Fruit fly (Drosophila melanogaster): ENCODE data around the gene Task7.
A peak's percentile ranks its signal among the peaks of the same experiment; 100 is the strongest.

Task7 gene

dm6 chr3R:9401127-9401603 lies 10.9 kb downstream of the Task7 start, which contains the start of the genes RpL34b and CG8132:
Gene RpL34b, minus strand, starts transcription at chr3R:9401226.
Gene CG8132, plus strand, starts transcription at chr3R:9401495.
- peak; percentile 86 for TF ChIP-seq rn (GFP tag; IDR thresholded peaks at IDR 0.05)
- peak; percentile 90 for TF ChIP-seq CG8159 (tag; optimal IDR thresholded peaks at IDR 0.05)
- TF ChIP-seq CG10348 (GFP tag; IDR thresholded peaks at IDR 0.05) = peak; percentile 41; the same call in 1 of the 2 replicates
- TF ChIP-seq CG14655 (GFP tag; optimal IDR thresholded peaks at IDR 0.05) = no peak
- TF ChIP-seq CG12605 (GFP tag; IDR thresholded peaks at IDR 0.05) = peak; percentile 89
- TF ChIP-seq CG9948 (tag; optimal IDR thresholded peaks at IDR 0.05) = peak; percentile 81
- peak; percentile 91 for TF ChIP-seq Snoo (tag; optimal IDR thresholded peaks at IDR 0.05)
- no peak for TF ChIP-seq D1 (tag; optimal IDR thresholded peaks at IDR 0.05)
- TF ChIP-seq CG15710 (tag; optimal IDR thresholded peaks at IDR 0.05) = peak; percentile 90
- peak; percentile 75 for TF ChIP-seq gl (tag; optimal IDR thresholded peaks at IDR 0.05)
- peak; percentile 32 for TF ChIP-seq EcR (GFP tag; optimal IDR thresholded peaks at IDR 0.05)
- TF ChIP-seq CG4496 (GFP tag; IDR thresholded peaks at IDR 0.05) = peak; percentile 95
- TF ChIP-seq Ets98B (GFP tag; IDR thresholded peaks at IDR 0.05) = peak; percentile 93
- TF ChIP-seq CG32121 (GFP tag; IDR thresholded peaks at IDR 0.05) = peak; percentile 95
- no peak for TF ChIP-seq Pif1A (GFP tag; optimal IDR thresholded peaks at IDR 0.05)
- peak; percentile 81 for TF ChIP-seq CG34367 (tag; optimal IDR thresholded peaks at IDR 0.05)
- no peak for TF ChIP-seq CG13204 (GFP tag; optimal IDR thresholded peaks at IDR 0.05)
- peak; percentile 84 for TF ChIP-seq CG17806 (tag; optimal IDR thresholded peaks at IDR 0.05)
- no peak for TF ChIP-seq Pif1B (GFP tag; optimal IDR thresholded peaks at IDR 0.05)
- peak; percentile 77; the same call in 2 of the 3 replicates for TF ChIP-seq fd96Ca (GFP tag; IDR thresholded peaks at IDR 0.05)
- TF ChIP-seq CG8301 (tag; optimal IDR thresholded peaks at IDR 0.05) = no peak

- TF ChIP-seq EcR (GFP tag; optimal IDR thresholded peaks at IDR 0.05) (no peak), rn (GFP tag; IDR thresholded peaks at IDR 0.05) (no peak), CG10348 (GFP tag; IDR thresholded peaks at IDR 0.05) (no peak), fd96Ca (GFP tag; IDR thresholded peaks at IDR 0.05) (no peak), CG34367 (tag; optimal IDR thresholded peaks at IDR 0.05) (peak; percentile 54), CG8159 (tag; optimal IDR thresholded peaks at IDR 0.05) (peak; percentile 71), Pif1A (GFP tag; optimal IDR thresholded peaks at IDR 0.05) (peak; percentile 69), CG32121 (GFP tag; IDR thresholded peaks at IDR 0.05) (peak; percentile 77), D1 (tag; optimal IDR thresholded peaks at IDR 0.05) (no peak), Pif1B (GFP tag; optimal IDR thresholded peaks at IDR 0.05) (peak; percentile 24), Snoo (tag; optimal IDR thresholded peaks at IDR 0.05) (peak; percentile 66), CG8301 (tag; optimal IDR thresholded peaks at IDR 0.05) (peak; percentile 51), CG9948 (tag; optimal IDR thresholded peaks at IDR 0.05) (peak; percentile 58), CG13204 (GFP tag; optimal IDR thresholded peaks at IDR 0.05) (no peak), CG14655 (GFP tag; optimal IDR thresholded peaks at IDR 0.05) (peak; percentile 56), CG4496 (GFP tag; IDR thresholded peaks at IDR 0.05) (peak; percentile 80), CG17806 (tag; optimal IDR thresholded peaks at IDR 0.05) (peak; percentile 71), CG12605 (GFP tag; IDR thresholded peaks at IDR 0.05) (peak; percentile 55), gl (tag; optimal IDR thresholded peaks at IDR 0.05) (peak; percentile 10), CG15710 (tag; optimal IDR thresholded peaks at IDR 0.05) (peak; percentile 63), Ets98B (GFP tag; IDR thresholded peaks at IDR 0.05) (peak; percentile 79)
These were observed 12.1 kb downstream of the Task7 start, which contains the start of gene CG34117 for dm6 chr3R:9399951-9400392. Gene CG34117, minus strand, starts transcription at chr3R:9400053.

- TF ChIP-seq D1 (tag; optimal IDR thresholded peaks at IDR 0.05) (no peak), rn (GFP tag; IDR thresholded peaks at IDR 0.05) (no peak), Snoo (tag; optimal IDR thresholded peaks at IDR 0.05) (no peak), CG9948 (tag; optimal IDR thresholded peaks at IDR 0.05) (no peak), Ets98B (GFP tag; IDR thresholded peaks at IDR 0.05) (no peak), fd96Ca (GFP tag; IDR thresholded peaks at IDR 0.05) (no peak), CG8159 (tag; optimal IDR thresholded peaks at IDR 0.05) (no peak), EcR (GFP tag; optimal IDR thresholded peaks at IDR 0.05) (no peak), CG32121 (GFP tag; IDR thresholded peaks at IDR 0.05) (no peak), Pif1B (GFP tag; optimal IDR thresholded peaks at IDR 0.05) (no peak), CG4496 (GFP tag; IDR thresholded peaks at IDR 0.05) (no peak), gl (tag; optimal IDR thresholded peaks at IDR 0.05) (no peak)
These were observed 13.0 kb downstream of the Task7 start for dm6 chr3R:9399074-9399473.

- TF ChIP-seq CG12605 (GFP tag; IDR thresholded peaks at IDR 0.05) = no peak
- TF ChIP-seq D1 (tag; optimal IDR thresholded peaks at IDR 0.05) = no peak
- TF ChIP-seq CG17806 (tag; optimal IDR thresholded peaks at IDR 0.05) = no peak
- TF ChIP-seq Pif1B (GFP tag; optimal IDR thresholded peaks at IDR 0.05) = no peak
- TF ChIP-seq Ets98B (GFP tag; IDR thresholded peaks at IDR 0.05) = no peak
- TF ChIP-seq CG4496 (GFP tag; IDR thresholded peaks at IDR 0.05) = no peak
- TF ChIP-seq CG10348 (GFP tag; IDR thresholded peaks at IDR 0.05) = no peak
- TF ChIP-seq CG14655 (GFP tag; optimal IDR thresholded peaks at IDR 0.05) = no peak
- no peak for TF ChIP-seq CG13204 (GFP tag; optimal IDR thresholded peaks at IDR 0.05)
- TF ChIP-seq CG34367 (tag; optimal IDR thresholded peaks at IDR 0.05) = no peak
- TF ChIP-seq CG15710 (tag; optimal IDR thresholded peaks at IDR 0.05) = no peak
- no peak for TF ChIP-seq CG32121 (GFP tag; IDR thresholded peaks at IDR 0.05)
- TF ChIP-seq CG9948 (tag; optimal IDR thresholded peaks at IDR 0.05) = no peak
These were observed 14.2 kb downstream of the Task7 start, which contains the start of gene Or85f for dm6 chr3R:9397890-9398289. Gene Or85f, plus strand, starts transcription at chr3R:9398190.

- TF ChIP-seq Pif1A (GFP tag; optimal IDR thresholded peaks at IDR 0.05) (no peak), CG10348 (GFP tag; IDR thresholded peaks at IDR 0.05) (no peak), EcR (GFP tag; optimal IDR thresholded peaks at IDR 0.05) (no peak), Pif1B (GFP tag; optimal IDR thresholded peaks at IDR 0.05) (no peak), Ets98B (GFP tag; IDR thresholded peaks at IDR 0.05) (no peak), fd96Ca (GFP tag; IDR thresholded peaks at IDR 0.05) (no peak), CG9948 (tag; optimal IDR thresholded peaks at IDR 0.05) (no peak), CG4496 (GFP tag; IDR thresholded peaks at IDR 0.05) (no peak), gl (tag; optimal IDR thresholded peaks at IDR 0.05) (no peak), CG14655 (GFP tag; optimal IDR thresholded peaks at IDR 0.05) (no peak), CG12605 (GFP tag; IDR thresholded peaks at IDR 0.05) (no peak), CG17806 (tag; optimal IDR thresholded peaks at IDR 0.05) (no peak), CG13204 (GFP tag; optimal IDR thresholded peaks at IDR 0.05) (no peak), CG8301 (tag; optimal IDR thresholded peaks at IDR 0.05) (no peak), D1 (tag; optimal IDR thresholded peaks at IDR 0.05) (no peak)
These were observed 16.1 kb downstream of the Task7 start for dm6 chr3R:9395998-9396397.
